Fruit fly (Drosophila melanogaster) whole organism, embryonic: ENCODE data around the gene eIF3l.
A peak's percentile ranks its signal among the peaks of the same experiment; 100 is the strongest.

Experiments used
- Abd-B ChIP-seq: fragments of 200-800 bp; sonication (Bioruptor generic); optimal IDR thresholded peaks from 2 replicates; lab custom pipeline; 2018; ENCODE audit warnings: missing biosample characterization, mild to moderate bottlenecking, missing genetic modification characterization, moderate library complexity
- Awh ChIP-seq: fragments of 200-800 bp; sonication (Bioruptor generic); IDR thresholded peaks from 2 replicates; pipeline ENCODE4, ENCODE4 v1.3.6; 2022; ENCODE audit warnings: missing biosample characterization, missing genetic modification characterization
- Blimp-1 ChIP-seq: fragments of 200-800 bp; sonication (Bioruptor generic); optimal IDR thresholded peaks from 3 replicates; lab custom pipeline; 2018; ENCODE audit warnings: missing biosample characterization, missing genetic modification characterization, mild to moderate bottlenecking, moderate library complexity, missing genetic modification reagents
- CG12155 ChIP-seq: fragments of 200-800 bp; sonication (Bioruptor generic); optimal IDR thresholded peaks from 3 replicates; lab custom pipeline; 2016; ENCODE audit warnings: missing biosample characterization, missing genetic modification characterization
- CG12299 ChIP-seq: fragments of 200-800 bp; sonication (Bioruptor generic); optimal IDR thresholded peaks from 2 replicates; lab custom pipeline; 2018; ENCODE audit warnings: missing biosample characterization, mild to moderate bottlenecking, missing genetic modification characterization
- CG12942 ChIP-seq: fragments of 200-800 bp; sonication (Bioruptor generic); optimal IDR thresholded peaks from 3 replicates; lab custom pipeline; 2016; ENCODE audit warnings: missing biosample characterization, missing genetic modification characterization
- CG14860 ChIP-seq: fragments of 200-800 bp; sonication (Bioruptor generic); IDR thresholded peaks from 3 replicates; pipeline ENCODE4 v1.3.6; 2022; ENCODE audit warnings: missing biosample characterization, missing genetic modification characterization; ENCODE audit not compliant: partially characterized antibody
- CG15073 ChIP-seq: fragments of 200-800 bp; sonication (Bioruptor generic); optimal IDR thresholded peaks from 2 replicates; lab custom pipeline; 2016; ENCODE audit warnings: missing biosample characterization, missing genetic modification characterization
- CG2712 ChIP-seq: fragments of 200-800 bp; optimal IDR thresholded peaks from 3 replicates; lab custom pipeline; 2019; ENCODE audit warnings: missing biosample characterization, mild to moderate bottlenecking, missing genetic modification characterization, moderate library complexity
- CG3847 ChIP-seq: fragments of 200-800 bp; sonication (Bioruptor generic); IDR thresholded peaks from 2 replicates; pipeline ENCODE4 v1.3.6; 2022; ENCODE audit warnings: missing biosample characterization, missing genetic modification characterization
- CG3995 ChIP-seq: fragments of 200-800 bp; sonication (Bioruptor generic); optimal IDR thresholded peaks from 3 replicates; lab custom pipeline; 2016; ENCODE audit warnings: missing biosample characterization, missing genetic modification characterization
- CG5180 ChIP-seq: fragments of 200-800 bp; sonication (Bioruptor generic); optimal IDR thresholded peaks from 3 replicates; lab custom pipeline; 2017; ENCODE audit warnings: missing biosample characterization, missing genetic modification characterization, mild to moderate bottlenecking, moderate library complexity, missing genetic modification reagents
- CG6854 ChIP-seq: fragments of 200-800 bp; sonication (Bioruptor generic); optimal IDR thresholded peaks from 3 replicates; lab custom pipeline; 2017; ENCODE audit warnings: missing biosample characterization, mild to moderate bottlenecking, missing genetic modification characterization
- CG8478 ChIP-seq: fragments of >200 bp; optimal IDR thresholded peaks from 2 replicates; lab custom pipeline; 2018
- D19A ChIP-seq: fragments of 200-800 bp; optimal IDR thresholded peaks from 3 replicates; lab custom pipeline; 2019; ENCODE audit warnings: missing biosample characterization, mild to moderate bottlenecking, missing genetic modification characterization, moderate library complexity
- Dref ChIP-seq: fragments of 200-800 bp; sonication (Bioruptor generic); IDR thresholded peaks from 2 replicates; pipeline ENCODE4 v1.3.6; 2022; ENCODE audit warnings: missing biosample characterization, missing genetic modification characterization
- Fer1 ChIP-seq: fragments of 200-800 bp; sonication (Bioruptor generic); optimal IDR thresholded peaks from 2 replicates; lab custom pipeline; 2017; ENCODE audit warnings: missing biosample characterization, mild to moderate bottlenecking, missing genetic modification characterization
- Hey ChIP-seq: fragments of 200-800 bp; sonication (Bioruptor generic); optimal IDR thresholded peaks from 3 replicates; lab custom pipeline; 2018; ENCODE audit warnings: missing biosample characterization, mild to moderate bottlenecking, missing genetic modification characterization
- MTF-1 ChIP-seq: fragments of 200-800 bp; sonication (Bioruptor generic); optimal IDR thresholded peaks from 2 replicates; lab custom pipeline; 2018; ENCODE audit warnings: missing biosample characterization, mild to moderate bottlenecking, missing genetic modification characterization, borderline replicate concordance
- ab ChIP-seq: fragments of 200-800 bp; sonication (Bioruptor generic); optimal IDR thresholded peaks from 2 replicates; lab custom pipeline; 2016; ENCODE audit warnings: missing biosample characterization, missing genetic modification characterization
- amos ChIP-seq: fragments of 200-800 bp; sonication (Bioruptor generic); IDR thresholded peaks from 2 replicates; pipeline ENCODE4 v1.3.6; 2022; ENCODE audit warnings: missing biosample characterization, missing genetic modification characterization; ENCODE audit not compliant: partially characterized antibody
- chinmo ChIP-seq: fragments of 200-800 bp; sonication (Bioruptor generic); IDR thresholded peaks from 4 replicates; pipeline ENCODE4 v1.3.6; 2022; ENCODE audit warnings: missing biosample characterization, missing genetic modification characterization; ENCODE audit not compliant: partially characterized antibody
- ci ChIP-seq: fragments of 200-800 bp; sonication (Bioruptor generic); IDR thresholded peaks from 3 replicates; pipeline ENCODE4 v1.3.6; 2022; ENCODE audit warnings: missing biosample characterization, missing genetic modification characterization
- cwo ChIP-seq: fragments of 200-800 bp; sonication (Bioruptor generic); optimal IDR thresholded peaks from 3 replicates; lab custom pipeline; 2017; ENCODE audit warnings: missing biosample characterization, missing genetic modification characterization, mild to moderate bottlenecking, moderate library complexity, missing genetic modification reagents
- dmrt99B ChIP-seq: fragments of 200-800 bp; sonication (Bioruptor generic); optimal IDR thresholded peaks from 2 replicates; lab custom pipeline; 2018; ENCODE audit warnings: missing biosample characterization, mild to moderate bottlenecking, missing genetic modification characterization, moderate library complexity
- jumu ChIP-seq: fragments of 200-800 bp; sonication (Bioruptor generic); optimal IDR thresholded peaks from 3 replicates; lab custom pipeline; 2016; ENCODE audit warnings: missing biosample characterization, missing genetic modification characterization
- klu ChIP-seq: fragments of 200-800 bp; sonication (Bioruptor generic); IDR thresholded peaks from 2 replicates; pipeline ENCODE4 v1.3.6; 2022; ENCODE audit warnings: missing biosample characterization, missing genetic modification characterization
- p53 ChIP-seq: fragments of 200-800 bp; sonication (Bioruptor generic); optimal IDR thresholded peaks from 2 replicates; lab custom pipeline; 2016; ENCODE audit warnings: missing biosample characterization, missing genetic modification characterization
- ranshi ChIP-seq: fragments of 200-800 bp; sonication (Bioruptor generic); IDR thresholded peaks from 2 replicates; pipeline ENCODE4 v1.3.6; 2022; ENCODE audit warnings: missing biosample characterization, missing genetic modification characterization
- rib ChIP-seq: fragments of 200-800 bp; sonication (Bioruptor generic); IDR thresholded peaks from 2 replicates; pipeline ENCODE4 v1.3.6; 2022; ENCODE audit warnings: missing biosample characterization, missing genetic modification characterization
- run ChIP-seq: fragments of 200-800 bp; sonication (Bioruptor generic); optimal IDR thresholded peaks from 3 replicates; lab custom pipeline; 2018; ENCODE audit warnings: missing biosample characterization, mild to moderate bottlenecking, missing genetic modification characterization
- salm ChIP-seq: fragments of 200-800 bp; sonication (Bioruptor generic); optimal IDR thresholded peaks from 2 replicates; lab custom pipeline; 2018; ENCODE audit warnings: missing biosample characterization, mild to moderate bottlenecking, missing genetic modification characterization
- sd ChIP-seq: fragments of 200-800 bp; sonication (Bioruptor generic); optimal IDR thresholded peaks from 3 replicates; lab custom pipeline; 2018; ENCODE audit warnings: missing biosample characterization, mild to moderate bottlenecking, missing genetic modification characterization, moderate library complexity
- sens ChIP-seq: fragments of 200-800 bp; sonication (Bioruptor generic); peaks from one replicate; lab custom pipeline; 2016; ENCODE audit warnings: missing biosample characterization, missing genetic modification characterization
- slbo ChIP-seq: fragments of 200-800 bp; sonication (Bioruptor generic); IDR thresholded peaks from 2 replicates; pipeline ENCODE4 v1.3.6; 2022; ENCODE audit warnings: missing biosample characterization, missing genetic modification characterization
- sqz ChIP-seq: fragments of 200-800 bp; sonication (Bioruptor generic); optimal IDR thresholded peaks from 3 replicates; lab custom pipeline; 2018; ENCODE audit warnings: missing biosample characterization, mild to moderate bottlenecking, missing genetic modification characterization
- stc ChIP-seq: fragments of 200-800 bp; sonication (Bioruptor generic); IDR thresholded peaks from 2 replicates; pipeline ENCODE4 v1.3.6; 2022; ENCODE audit warnings: missing biosample characterization, missing genetic modification characterization
- ttk ChIP-seq: fragments of 200-800 bp; sonication (Bioruptor generic); IDR thresholded peaks from 2 replicates; pipeline ENCODE4 v2.1.2; 2022; ENCODE audit warnings: missing biosample characterization, missing genetic modification characterization
- vvl ChIP-seq: fragments of 200-800 bp; sonication (Bioruptor generic); IDR thresholded peaks from 2 replicates; pipeline ENCODE4 v1.3.6; 2022; ENCODE audit warnings: missing biosample characterization, missing genetic modification characterization
- zen ChIP-seq: fragments of 200-800 bp; sonication (Bioruptor generic); optimal IDR thresholded peaks from 3 replicates; lab custom pipeline; 2018; ENCODE audit warnings: missing biosample characterization, mild to moderate bottlenecking, missing genetic modification characterization, moderate library complexity
- zf30C ChIP-seq: fragments of 200-800 bp; sonication (Bioruptor generic); optimal IDR thresholded peaks from 3 replicates; lab custom pipeline; 2018; ENCODE audit warnings: missing biosample characterization, mild to moderate bottlenecking, missing genetic modification characterization
- zfh1 ChIP-seq: fragments of 200-800 bp; sonication (Bioruptor generic); IDR thresholded peaks from 3 replicates; pipeline ENCODE4 v1.3.6; 2022; ENCODE audit warnings: missing biosample characterization, missing genetic modification characterization
- zfh2 ChIP-seq: fragments of 200-800 bp; sonication (Bioruptor generic); optimal IDR thresholded peaks from 2 replicates; lab custom pipeline; 2016; ENCODE audit warnings: missing biosample characterization, missing genetic modification characterization

eIF3l gene

DNA sequence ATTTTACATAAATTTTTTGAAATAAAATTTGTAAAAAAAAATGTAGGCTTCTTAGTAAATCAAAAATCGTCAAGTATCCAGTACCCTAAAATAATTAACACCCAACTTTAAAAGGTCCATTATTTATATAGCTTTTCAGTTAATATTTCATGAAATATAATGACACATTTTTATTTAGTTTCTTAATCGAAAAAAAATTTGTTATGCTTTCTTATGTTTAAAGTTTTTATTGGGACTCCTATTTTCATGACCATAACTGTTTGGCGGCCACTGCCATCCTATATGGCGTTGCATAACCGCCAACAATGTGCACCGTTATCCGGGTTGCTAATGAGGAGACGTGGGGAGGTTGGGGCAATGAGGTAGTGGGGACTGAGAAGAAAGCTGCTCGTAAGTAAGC, 37.4 kb downstream of the eIF3l start (continued):
- TF ChIP-seq CG2712 (tag; lab: Kevin White, UChicago), result no peak
- no peak for TF ChIP-seq CG3847
- TF ChIP-seq cwo (GFP tag; lab: Kevin White, UChicago), result no peak
- TF ChIP-seq run, result no peak
- TF ChIP-seq dmrt99B (tag; lab: Kevin White, UChicago), result peak; percentile 21
- no peak for TF ChIP-seq MTF-1 (GFP tag; lab: Kevin White, UChicago)
- 0 out of 3 replicates have a peak, but pooled peaks have one; percentile 18 for TF ChIP-seq zfh1
- TF ChIP-seq CG5180 (GFP tag; lab: Kevin White, UChicago), result no peak
- peak; percentile 20; the same call in 1 of the 3 replicates for TF ChIP-seq ci (GFP tag; lab: Robert Waterston, UW)

DNA sequence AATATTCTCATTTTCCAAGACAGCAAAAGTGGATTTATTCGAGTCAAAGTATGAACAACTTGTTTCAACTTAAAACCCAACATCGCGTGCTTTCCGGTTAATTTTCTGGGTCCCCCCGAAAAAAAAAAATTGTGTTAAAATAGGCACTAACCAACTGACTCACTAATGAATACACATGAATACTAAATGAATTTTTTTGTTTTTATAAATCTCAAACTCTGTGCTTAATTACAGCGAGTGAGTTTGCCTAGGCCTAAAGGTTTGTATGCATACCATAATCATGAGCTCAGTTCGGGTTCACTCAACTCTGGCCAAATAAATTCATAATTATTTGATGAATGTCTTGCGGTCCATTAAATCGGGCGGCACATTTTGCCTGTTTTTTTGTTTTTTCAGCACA, 38.5 kb downstream of the eIF3l start:
- no peak for TF ChIP-seq klu (GFP tag; lab: Robert Waterston, UW)
- TF ChIP-seq zfh2 (GFP tag; lab: Kevin White, UChicago), result no peak
- TF ChIP-seq Blimp-1 (GFP tag; lab: Kevin White, UChicago), result no peak
- TF ChIP-seq salm (tag; lab: Kevin White, UChicago), result no peak
- no peak for TF ChIP-seq ranshi
- no peak for TF ChIP-seq zf30C (GFP tag; lab: Kevin White, UChicago)
- peak; percentile 56 for TF ChIP-seq sens
- no peak for TF ChIP-seq p53 (GFP tag; lab: Kevin White, UChicago)
- no peak for TF ChIP-seq CG12299 (tag; lab: Kevin White, UChicago)
- TF ChIP-seq Awh, result peak; percentile 52; the same call in 1 of the 2 replicates
- TF ChIP-seq slbo (GFP tag; lab: Robert Waterston, UW), result no peak
- no peak for TF ChIP-seq CG12942 (GFP tag; lab: Kevin White, UChicago)
- no peak for TF ChIP-seq CG12155
- no peak for TF ChIP-seq jumu
- no peak for TF ChIP-seq CG14860 (GFP tag; lab: Robert Waterston, UW)
- no peak for TF ChIP-seq stc (GFP tag; lab: Robert Waterston, UW)
- TF ChIP-seq chinmo, result 0 out of 4 replicates have a peak, but pooled peaks have one; percentile 62
- TF ChIP-seq Fer1 (GFP tag; lab: Kevin White, UChicago), result no peak
- no peak for TF ChIP-seq CG15073 (GFP tag; lab: Kevin White, UChicago)
- TF ChIP-seq Dref (GFP tag; lab: Robert Waterston, UW), result no peak
- TF ChIP-seq dmrt99B (tag; lab: Kevin White, UChicago), result no peak
- TF ChIP-seq amos (GFP tag; lab: Robert Waterston, UW), result no peak
- peak; percentile 70 for TF ChIP-seq sqz
- no peak for TF ChIP-seq Abd-B
- no peak for TF ChIP-seq cwo (GFP tag; lab: Kevin White, UChicago)
- TF ChIP-seq CG3995 (GFP tag; lab: Kevin White, UChicago), result no peak
- no peak for TF ChIP-seq D19A (tag; lab: Kevin White, UChicago)
- peak; percentile 53; the same call in 1 of the 2 replicates for TF ChIP-seq vvl (GFP tag; lab: Robert Waterston, UW)
- TF ChIP-seq ab (GFP tag; lab: Kevin White, UChicago), result no peak
- TF ChIP-seq rib (GFP tag; lab: Robert Waterston, UW), result no peak
- TF ChIP-seq Hey, result no peak
- no peak for TF ChIP-seq zen (tag; lab: Kevin White, UChicago)
- TF ChIP-seq CG6854, result no peak
- peak; percentile 43 for TF ChIP-seq sd (tag; lab: Kevin White, UChicago)
- no peak for TF ChIP-seq CG5180 (GFP tag; lab: Kevin White, UChicago)
- no peak for TF ChIP-seq ttk (GFP tag; lab: Robert Waterston, UW)
- TF ChIP-seq CG8478 (lab: Kevin White, UChicago), result no peak
